Fruit fly (Drosophila melanogaster): Measurements from ENCODE around the gene CG9265.

- TF ChIP-seq pfk (GFP tag; optimal IDR thresholded peaks at IDR 0.05): no peak
- TF ChIP-seq CG4404 (GFP tag; IDR thresholded peaks at IDR 0.05): no peak
- TF ChIP-seq CG34224 (GFP tag; IDR thresholded peaks at IDR 0.05; ENCODE audit: partially characterized antibody): no peak
- no peak for TF ChIP-seq H15 (GFP tag; IDR thresholded peaks at IDR 0.05)
- no peak for TF ChIP-seq sc (optimal IDR thresholded peaks at IDR 0.05)
- TF ChIP-seq sc (GFP tag; optimal IDR thresholded peaks at IDR 0.05): no peak
- no peak for TF ChIP-seq CG4730 (GFP tag; IDR thresholded peaks at IDR 0.05)
- TF ChIP-seq sima (GFP tag; optimal IDR thresholded peaks at IDR 0.05): no peak
- no peak for TF ChIP-seq tgo (GFP tag; IDR thresholded peaks at IDR 0.05)
- TF ChIP-seq CG2889 (GFP tag; IDR thresholded peaks at IDR 0.05): no peak
- no peak for TF ChIP-seq CG18262 (tag; optimal IDR thresholded peaks at IDR 0.05)
Observed at dm6 chr2L:21088651-21089050, 17.3 kb upstream of the CG9265 start, which contains the start of gene ppk13.

Data from whole organism, embryonic.